Worm (Caenorhabditis elegans) whole organism, L1 larva: ENCODE data around the gene rfc-1.

Experiments
- aha-1 ChIP-seq: fragments of 150-350 bp; optimal IDR thresholded peaks from 2 replicates; lab custom pipeline; 2014; ENCODE audit warnings: missing biosample characterization, missing genetic modification characterization
- ama-1 ChIP-seq: fragments of 150-350 bp; optimal IDR thresholded peaks from 2 replicates; lab custom pipeline; 2014
- ceh-63 ChIP-seq: fragments of 200-800 bp; sonication (Bioruptor generic); optimal IDR thresholded peaks from 2 replicates; lab custom pipeline; 2018; ENCODE audit warnings: mild to moderate bottlenecking, missing genetic modification characterization, missing compliant biosample characterization
- dpl-1 ChIP-seq, 3 experiments: fragments of 150-350 bp in 2 of 3; sonication (generic microtip) in 1 of 3; optimal IDR thresholded peaks; 2 replicates each; lab custom pipeline; 2014 to 2017; ENCODE audit warnings: missing biosample characterization in 3 of 3, missing genetic modification characterization in 3 of 3, missing genetic modification reagents in 3 of 3
- efl-1 ChIP-seq, 4 experiments: fragments of 150-350 bp; optimal IDR thresholded peaks in 3 of 4; peaks in 1 of 4; 1 replicate in 1 of 4; 2 replicates in 3 of 4; lab custom pipeline; 2014; ENCODE audit warnings: missing biosample characterization in 2 of 4, missing genetic modification characterization in 2 of 4, missing genetic modification reagents in 2 of 4
- efl-3 ChIP-seq: fragments of 200-800 bp; sonication (Bioruptor generic); optimal IDR thresholded peaks from 2 replicates; lab custom pipeline; 2018; ENCODE audit warnings: mild to moderate bottlenecking, missing genetic modification characterization, missing compliant biosample characterization
- egl-13 ChIP-seq: sonication (generic microtip); optimal IDR thresholded peaks from 2 replicates; lab custom pipeline; 2016; ENCODE audit warnings: missing genotype, missing genetic modification reagents, missing genetic modification characterization, missing compliant biosample characterization
- fkh-10 ChIP-seq: sonication (generic microtip); optimal IDR thresholded peaks from 2 replicates; lab custom pipeline; 2017; ENCODE audit warnings: missing biosample characterization, missing genetic modification reagents, missing genetic modification characterization
- fkh-4 ChIP-seq: sonication (generic microtip); optimal IDR thresholded peaks from 2 replicates; lab custom pipeline; 2016; ENCODE audit warnings: missing compliant biosample characterization, missing genetic modification characterization, borderline replicate concordance
- fos-1 ChIP-seq: fragments of 150-350 bp; optimal IDR thresholded peaks from 2 replicates; lab custom pipeline; 2014; ENCODE audit warnings: missing biosample characterization, missing genetic modification characterization
- hlh-4 ChIP-seq: sonication (generic microtip); optimal IDR thresholded peaks from 2 replicates; lab custom pipeline; 2016; ENCODE audit warnings: mild to moderate bottlenecking, missing genetic modification characterization, missing compliant biosample characterization
- hpl-2 ChIP-seq: fragments of 150-350 bp; optimal IDR thresholded peaks from 2 replicates; lab custom pipeline; 2014; ENCODE audit warnings: missing biosample characterization, missing genetic modification reagents, missing genetic modification characterization
- irx-1 ChIP-seq: sonication (generic microtip); optimal IDR thresholded peaks from 2 replicates; lab custom pipeline; 2016; ENCODE audit warnings: missing genetic modification characterization, missing compliant biosample characterization
- jun-1 ChIP-seq: fragments of 150-350 bp; optimal IDR thresholded peaks from 2 replicates; lab custom pipeline; 2014; ENCODE audit warnings: missing biosample characterization, missing genetic modification reagents, missing genetic modification characterization
- lin-39 ChIP-seq: fragments of 150-350 bp; optimal IDR thresholded peaks from 2 replicates; lab custom pipeline; 2014; ENCODE audit warnings: missing biosample characterization, missing genetic modification reagents, missing genetic modification characterization
- lsy-2 ChIP-seq, 2 experiments: fragments of 150-350 bp; optimal IDR thresholded peaks; 2 replicates each; lab custom pipeline; 2014; ENCODE audit warnings: missing biosample characterization in 2 of 2, missing genetic modification characterization in 2 of 2
- mdl-1 ChIP-seq, 2 experiments: fragments of 150-350 bp; optimal IDR thresholded peaks; 2 replicates each; lab custom pipeline; 2014 to 2017; ENCODE audit warnings: missing biosample characterization in 2 of 2, missing genetic modification characterization in 2 of 2, inconsistent platforms in 1 of 2
- nhr-11 ChIP-seq: fragments of 150-350 bp; optimal IDR thresholded peaks from 2 replicates; lab custom pipeline; 2014; ENCODE audit warnings: missing biosample characterization, missing genetic modification characterization
- nhr-12 ChIP-seq: sonication (generic microtip); optimal IDR thresholded peaks from 2 replicates; lab custom pipeline; 2017; ENCODE audit warnings: missing biosample characterization, missing genetic modification characterization
- nhr-20 ChIP-seq: sonication (generic microtip); optimal IDR thresholded peaks from 2 replicates; lab custom pipeline; 2016; ENCODE audit warnings: mild to moderate bottlenecking, missing genetic modification characterization, missing compliant biosample characterization
- nhr-28 ChIP-seq: fragments of 150-350 bp; optimal IDR thresholded peaks from 2 replicates; lab custom pipeline; 2014; ENCODE audit warnings: missing biosample characterization, missing genetic modification characterization
- nhr-84 ChIP-seq: sonication (generic microtip); optimal IDR thresholded peaks from 2 replicates; lab custom pipeline; 2017; ENCODE audit warnings: missing biosample characterization, missing genetic modification characterization
- nhr-85 ChIP-seq: sonication (generic microtip); peaks from one replicate; lab custom pipeline; 2016; ENCODE audit warnings: missing genetic modification characterization, inconsistent platforms, missing compliant biosample characterization
- pax-3 ChIP-seq: fragments of 200-800 bp; sonication (Bioruptor generic); optimal IDR thresholded peaks from 2 replicates; lab custom pipeline; 2018; ENCODE audit warnings: mild to moderate bottlenecking, missing genetic modification characterization, moderate library complexity, missing compliant biosample characterization
- pqm-1 ChIP-seq: sonication (generic microtip); optimal IDR thresholded peaks from 3 replicates; lab custom pipeline; 2017; ENCODE audit warnings: missing biosample characterization, missing genetic modification characterization
- rnt-1 ChIP-seq: sonication (generic microtip); optimal IDR thresholded peaks from 2 replicates; lab custom pipeline; 2016; ENCODE audit warnings: mild to moderate bottlenecking, missing genetic modification characterization, moderate library complexity, missing compliant biosample characterization
- skn-1 ChIP-seq: fragments of 150-350 bp; optimal IDR thresholded peaks from 2 replicates; lab custom pipeline; 2014; ENCODE audit warnings: missing biosample characterization, missing genetic modification characterization
- snpc-4 ChIP-seq: fragments of 150-350 bp; optimal IDR thresholded peaks from 2 replicates; lab custom pipeline; 2014; ENCODE audit warnings: missing biosample characterization, missing genetic modification characterization
- sptf-1 ChIP-seq: fragments of 150-350 bp; optimal IDR thresholded peaks from 2 replicates; lab custom pipeline; 2014; ENCODE audit warnings: missing biosample characterization, missing genetic modification characterization
- sup-37 ChIP-seq: fragments of 200-800 bp; sonication (Bioruptor generic); optimal IDR thresholded peaks from 2 replicates; lab custom pipeline; 2018; ENCODE audit warnings: mild to moderate bottlenecking, missing genetic modification characterization, missing compliant biosample characterization
- swsn-7 ChIP-seq: sonication (generic microtip); optimal IDR thresholded peaks from 2 replicates; lab custom pipeline; 2016; ENCODE audit warnings: missing genetic modification characterization, missing compliant biosample characterization
- tbx-2 ChIP-seq: sonication (generic microtip); optimal IDR thresholded peaks from 2 replicates; lab custom pipeline; 2016; ENCODE audit warnings: missing genetic modification characterization, missing compliant biosample characterization
- unc-62 ChIP-seq: fragments of 150-350 bp; optimal IDR thresholded peaks from 2 replicates; lab custom pipeline; 2014; ENCODE audit warnings: missing biosample characterization, missing genetic modification reagents, missing genetic modification characterization
- unc-86 ChIP-seq: sonication (generic microtip); optimal IDR thresholded peaks from 2 replicates; lab custom pipeline; 2016; ENCODE audit warnings: missing genetic modification characterization, missing compliant biosample characterization
- unc-98 ChIP-seq: fragments of 200-800 bp; sonication (Bioruptor generic); IDR thresholded peaks from 2 replicates; pipeline ENCODE4 v1.3.6; 2022; ENCODE audit warnings: missing genetic modification characterization, missing compliant biosample characterization
- xbp-1 ChIP-seq: sonication (generic microtip); optimal IDR thresholded peaks from 2 replicates; lab custom pipeline; 2016; ENCODE audit warnings: missing genetic modification characterization, missing compliant biosample characterization
- zip-4 ChIP-seq: fragments of 200-800 bp; sonication (Bioruptor generic); optimal IDR thresholded peaks from 2 replicates; lab custom pipeline; 2018; ENCODE audit warnings: mild to moderate bottlenecking, missing genetic modification characterization, moderate library complexity, missing compliant biosample characterization
- ztf-11 ChIP-seq, 2 experiments: sonication (generic microtip); optimal IDR thresholded peaks; 2 replicates each; lab custom pipeline; 2016 to 2017; ENCODE audit warnings: missing genetic modification characterization in 2 of 2, missing biosample characterization in 1 of 2, missing compliant biosample characterization in 1 of 2
- ztf-4 ChIP-seq: fragments of 150-350 bp; optimal IDR thresholded peaks from 2 replicates; lab custom pipeline; 2014; ENCODE audit warnings: missing biosample characterization, missing genetic modification characterization

Gene rfc-1

ce11 chrV:14688097-14688912, 42.5 kb upstream of the rfc-1 start, which contains the start of gene C47E8.11 (continued):
- peak; percentile 12 for TF ChIP-seq xbp-1 (tag; lab: Kevin White, UChicago)
- TF ChIP-seq aha-1 (tag; lab: Kevin White, UChicago): peak; percentile 20
- no peak for TF ChIP-seq fkh-4 (tag; lab: Kevin White, UChicago)
- no peak for TF ChIP-seq hpl-2
- no peak for TF ChIP-seq efl-1 (optimal IDR thresholded peaks at IDR 0.05; lab: Kevin White, UChicago)
- TF ChIP-seq efl-1 (GFP tag; optimal IDR thresholded peaks at IDR 0.05 in 1 of 2; lab: Kevin White, UChicago): peak; percentile 13 to 68
- TF ChIP-seq nhr-12 (tag; lab: Kevin White, UChicago): no peak
- TF ChIP-seq fkh-10 (GFP tag; lab: Kevin White, UChicago): no peak
- TF ChIP-seq ama-1 (lab: Kevin White, UChicago): peak; percentile 98
- TF ChIP-seq unc-98 (GFP tag; lab: Robert Waterston, UW): no peak
- TF ChIP-seq zip-4 (GFP tag; lab: Kevin White, UChicago): no peak
- TF ChIP-seq egl-13: peak; percentile 5
- no peak for TF ChIP-seq ceh-63 (GFP tag; lab: Kevin White, UChicago)
- TF ChIP-seq unc-86: peak; percentile 28
- TF ChIP-seq unc-62 (GFP tag; lab: Kevin White, UChicago): no peak
- no peak for TF ChIP-seq hlh-4
- TF ChIP-seq pqm-1: peak; percentile 37
- no peak for TF ChIP-seq irx-1 (tag; lab: Kevin White, UChicago)
- TF ChIP-seq dpl-1 (GFP tag; optimal IDR thresholded peaks at IDR 0.05; lab: Kevin White, UChicago): no peak
- no peak for TF ChIP-seq mdl-1 (tag; optimal IDR thresholded peaks at IDR 0.05; lab: Kevin White, UChicago)
- no peak for TF ChIP-seq tbx-2 (tag; lab: Kevin White, UChicago)
- TF ChIP-seq snpc-4 (tag; lab: Kevin White, UChicago): peak; percentile 28
- TF ChIP-seq sptf-1 (tag; lab: Kevin White, UChicago): no peak
- no peak for TF ChIP-seq fos-1
- TF ChIP-seq nhr-20 (tag; lab: Kevin White, UChicago): peak; percentile 39
- peak; percentile 49 for TF ChIP-seq ztf-4
- TF ChIP-seq lin-39 (tag; lab: Kevin White, UChicago): no peak
- no peak for TF ChIP-seq nhr-11 (tag; lab: Kevin White, UChicago)
- TF ChIP-seq nhr-85 (tag; lab: Kevin White, UChicago): no peak
- peak; percentile 26 to 41 for TF ChIP-seq lsy-2 (tag; optimal IDR thresholded peaks at IDR 0.05; lab: Kevin White, UChicago)
- TF ChIP-seq pax-3 (tag; lab: Kevin White, UChicago): peak; percentile 65
- TF ChIP-seq jun-1 (tag; lab: Kevin White, UChicago): no peak
- TF ChIP-seq nhr-28 (tag; lab: Kevin White, UChicago): no peak
- TF ChIP-seq swsn-7 (tag; lab: Kevin White, UChicago): peak; percentile 63
- TF ChIP-seq efl-3 (GFP tag; lab: Kevin White, UChicago): no peak

ce11 chrV:14687106-14687964, 41.6 kb upstream of the rfc-1 start:
- TF ChIP-seq sup-37 (GFP tag; lab: Kevin White, UChicago) (no peak), rnt-1 (tag; lab: Kevin White, UChicago) (peak; percentile 1), ama-1 (lab: Kevin White, UChicago) (peak; percentile 68), nhr-84 (tag; lab: Kevin White, UChicago) (no peak), efl-1 (optimal IDR thresholded peaks at IDR 0.05; lab: Kevin White, UChicago) (no peak), efl-1 (GFP tag; optimal IDR thresholded peaks at IDR 0.05 in 1 of 2; lab: Kevin White, UChicago) (peak in 1 of 2 experiments; percentile 78), nhr-85 (tag; lab: Kevin White, UChicago) (peak; percentile 62), ztf-11 (tag; optimal IDR thresholded peaks at IDR 0.05; lab: Kevin White, UChicago) (peak in 1 of 2 experiments; percentile 7), skn-1 (peak; percentile 21)
